Fruit fly (Drosophila melanogaster): ENCODE results near the gene JhI-21.

The JhI-21 gene

dm6 chr2L:12007331-12007791 is 48.5 kb downstream of the JhI-21 start (continued):
- no peak for TF ChIP-seq CG7745 (tag; optimal IDR thresholded peaks at IDR 0.05)
- no peak for TF ChIP-seq seq (GFP tag; IDR thresholded peaks at IDR 0.05)
- TF ChIP-seq CG5245 (GFP tag; optimal IDR thresholded peaks at IDR 0.05), result no peak
- no peak for TF ChIP-seq YL-1 (GFP tag; optimal IDR thresholded peaks at IDR 0.05)
- peak; percentile 62 for TF ChIP-seq Vsx1 (GFP tag; optimal IDR thresholded peaks at IDR 0.05)
- TF ChIP-seq sens (GFP tag), result peak; percentile 93
- no peak for TF ChIP-seq vvl (GFP tag; IDR thresholded peaks at IDR 0.05)
- TF ChIP-seq CrebB (tag; optimal IDR thresholded peaks at IDR 0.05), result peak; percentile 74
- TF ChIP-seq CG2202 (tag; optimal IDR thresholded peaks at IDR 0.05), result no peak
- TF ChIP-seq Optix (GFP tag; IDR thresholded peaks at IDR 0.05), result no peak
- peak; percentile 76 for TF ChIP-seq Dp (GFP tag; optimal IDR thresholded peaks at IDR 0.05)
- no peak for TF ChIP-seq Sin3A (optimal IDR thresholded peaks at IDR 0.05)
- TF ChIP-seq CG11504 (tag; optimal IDR thresholded peaks at IDR 0.05), result peak; percentile 84
- no peak for TF ChIP-seq eyg (GFP tag; optimal IDR thresholded peaks at IDR 0.05)
- no peak for TF ChIP-seq CG9727 (GFP tag; optimal IDR thresholded peaks at IDR 0.05)
- TF ChIP-seq dysf (GFP tag; IDR thresholded peaks at IDR 0.05), result no peak
- TF ChIP-seq ind (GFP tag; optimal IDR thresholded peaks at IDR 0.05), result no peak
- peak; percentile 16 for TF ChIP-seq Camta (GFP tag; optimal IDR thresholded peaks at IDR 0.05)
- TF ChIP-seq GATAe (GFP tag; conservative IDR thresholded peaks at IDR 0.05), result no peak
- peak; percentile 32 for TF ChIP-seq CG8924 (tag; optimal IDR thresholded peaks at IDR 0.05)
- TF ChIP-seq az2 (GFP tag; optimal IDR thresholded peaks at IDR 0.05), result no peak
- TF ChIP-seq MBD-R2 (GFP tag; IDR thresholded peaks at IDR 0.05), result no peak
- no peak for TF ChIP-seq Taf1 (GFP tag; IDR thresholded peaks at IDR 0.05)
- peak; percentile 96 for TF ChIP-seq CG13894 (tag; optimal IDR thresholded peaks at IDR 0.05)
- TF ChIP-seq pzg (GFP tag; optimal IDR thresholded peaks at IDR 0.05), result peak; percentile 37
- TF ChIP-seq unc-4 (GFP tag; IDR thresholded peaks at IDR 0.05; ENCODE audit: partially characterized antibody), result no peak
- no peak for TF ChIP-seq crc (GFP tag; optimal IDR thresholded peaks at IDR 0.05)
- TF ChIP-seq CG18599 (GFP tag; optimal IDR thresholded peaks at IDR 0.05), result peak; percentile 58
- TF ChIP-seq HmgD (GFP tag; optimal IDR thresholded peaks at IDR 0.05), result peak; percentile 98
- TF ChIP-seq CG10979 (tag; optimal IDR thresholded peaks at IDR 0.05), result peak; percentile 50
- TF ChIP-seq D19A (tag; optimal IDR thresholded peaks at IDR 0.05), result peak; percentile 16
- no peak for TF ChIP-seq gt (GFP tag; IDR thresholded peaks at IDR 0.05)
- peak; percentile 47 for TF ChIP-seq CG10209 (GFP tag; optimal IDR thresholded peaks at IDR 0.05)
- TF ChIP-seq CG18262 (tag; optimal IDR thresholded peaks at IDR 0.05), result peak; percentile 90
- peak; percentile 29 for TF ChIP-seq CG18619 (GFP tag; optimal IDR thresholded peaks at IDR 0.05)
- no peak for TF ChIP-seq CG10147 (GFP tag; optimal IDR thresholded peaks at IDR 0.05)
- peak; percentile 100 for TF ChIP-seq abd-A (tag; optimal IDR thresholded peaks at IDR 0.05)
- TF ChIP-seq HHEX (GFP tag; optimal IDR thresholded peaks at IDR 0.05), result peak; percentile 51
- TF ChIP-seq CG12744 (GFP tag; optimal IDR thresholded peaks at IDR 0.05), result peak; percentile 34
- TF ChIP-seq amos (GFP tag; IDR thresholded peaks at IDR 0.05; ENCODE audit: partially characterized antibody), result no peak
- TF ChIP-seq dpn (GFP tag; optimal IDR thresholded peaks at IDR 0.05), result peak; percentile 13 to 26
- no peak for TF ChIP-seq lmd (GFP tag; IDR thresholded peaks at IDR 0.05)
- TF ChIP-seq ssp (GFP tag; IDR thresholded peaks at IDR 0.05), result no peak
- TF ChIP-seq Awh (GFP tag; IDR thresholded peaks at IDR 0.05), result no peak
- TF ChIP-seq bsh (GFP tag; optimal IDR thresholded peaks at IDR 0.05), result peak; percentile 38 to 75
- TF ChIP-seq CG6654 (GFP tag; optimal IDR thresholded peaks at IDR 0.05), result no peak
- no peak for TF ChIP-seq Adf1 (GFP tag; IDR thresholded peaks at IDR 0.05)
- TF ChIP-seq CG18476 (GFP tag; optimal IDR thresholded peaks at IDR 0.05), result no peak
- TF ChIP-seq Gug (GFP tag; IDR thresholded peaks at IDR 0.05), result 0 out of 4 replicates have a peak, but pooled peaks have one; percentile 15
- TF ChIP-seq Bteb2 (GFP tag; optimal IDR thresholded peaks at IDR 0.05), result peak; percentile 18
- peak; percentile 37 for TF ChIP-seq trem (tag; optimal IDR thresholded peaks at IDR 0.05)
- no peak for TF ChIP-seq CG1024 (GFP tag; IDR thresholded peaks at IDR 0.05)
